Worm (Caenorhabditis elegans): Measurements from ENCODE around the gene F58H1.8.

F58H1.8 gene

ce11 chrV:11899149-11899548 is 35.8 kb upstream of the F58H1.8 start, which contains the start of gene sma-1:
TSS of gene sma-1 (plus strand) at chrV:11899449.
- TF ChIP-seq unc-120 (tag; optimal IDR thresholded peaks at IDR 0.05; ENCODE audit: poor library complexity, severe bottlenecking): no peak
- TF ChIP-seq nhr-2 (tag; optimal IDR thresholded peaks at IDR 0.05): no peak
- TF ChIP-seq drap-1 (GFP tag; optimal IDR thresholded peaks at IDR 0.05): no peak
- peak; percentile 15 for TF ChIP-seq blmp-1 (tag; optimal IDR thresholded peaks at IDR 0.05)
- no peak for TF ChIP-seq bed-3 (GFP tag; optimal IDR thresholded peaks at IDR 0.05)
- no peak for TF ChIP-seq ceh-83 (GFP tag; optimal IDR thresholded peaks at IDR 0.05)
- no peak for TF ChIP-seq snpc-4 (tag; optimal IDR thresholded peaks at IDR 0.05)
- TF ChIP-seq elt-1 (tag; optimal IDR thresholded peaks at IDR 0.05; ENCODE audit: borderline replicate concordance, insufficient read depth): peak; percentile 12

ce11 chrV:11900127-11900526 is 34.8 kb upstream of the F58H1.8 start:
- TF ChIP-seq sem-2 (GFP tag; optimal IDR thresholded peaks at IDR 0.05) (no peak), M03D4.4 (tag; optimal IDR thresholded peaks at IDR 0.05) (no peak), snpc-4 (tag; optimal IDR thresholded peaks at IDR 0.05) (no peak), pha-4 (tag; optimal IDR thresholded peaks at IDR 0.05) (no peak), tbx-8 (GFP tag; optimal IDR thresholded peaks at IDR 0.05) (no peak), ceh-39 (tag; optimal IDR thresholded peaks at IDR 0.05) (no peak), lin-13 (tag; optimal IDR thresholded peaks at IDR 0.05) (no peak), ham-2 (GFP tag; optimal IDR thresholded peaks at IDR 0.05) (no peak), nhr-28 (tag; optimal IDR thresholded peaks at IDR 0.05) (no peak), sptf-1 (tag; optimal IDR thresholded peaks at IDR 0.05) (no peak), blmp-1 (tag; optimal IDR thresholded peaks at IDR 0.05) (no peak), flh-1 (GFP tag; optimal IDR thresholded peaks at IDR 0.05) (no peak), nhr-76 (tag; optimal IDR thresholded peaks at IDR 0.05) (no peak), zip-8 (tag; optimal IDR thresholded peaks at IDR 0.05) (no peak), ceh-83 (GFP tag; optimal IDR thresholded peaks at IDR 0.05) (no peak)

DNA sequence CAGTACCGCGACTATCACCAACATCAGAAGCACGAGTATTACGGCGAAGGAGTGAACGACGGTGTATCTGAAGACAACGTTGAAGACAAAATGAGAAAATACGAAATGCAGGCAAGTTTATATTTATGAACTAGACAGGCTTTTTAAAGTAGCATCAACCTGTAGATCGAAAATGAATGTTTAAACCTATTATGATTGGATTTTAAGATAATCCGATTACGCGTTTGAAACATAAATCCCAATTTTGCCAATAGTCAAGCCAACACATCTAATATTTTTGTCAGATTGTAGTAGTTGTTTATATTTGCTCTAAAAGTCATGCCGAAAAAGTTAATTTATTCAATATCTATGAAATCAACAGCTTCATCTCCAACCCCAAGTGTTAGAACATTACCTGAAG is 33.7 kb upstream of the F58H1.8 start:
- TF ChIP-seq flh-1 (GFP tag; optimal IDR thresholded peaks at IDR 0.05) (no peak), ceh-83 (GFP tag; optimal IDR thresholded peaks at IDR 0.05) (no peak), tbx-8 (GFP tag; optimal IDR thresholded peaks at IDR 0.05) (no peak), elt-3 (tag; optimal IDR thresholded peaks at IDR 0.05) (no peak), ham-2 (GFP tag; optimal IDR thresholded peaks at IDR 0.05) (no peak), cnd-1 (tag; optimal IDR thresholded peaks at IDR 0.05) (no peak), nhr-76 (tag; optimal IDR thresholded peaks at IDR 0.05) (no peak)

ce11 chrV:11902161-11902560 is 32.8 kb upstream of the F58H1.8 start:
- TF ChIP-seq elt-1 (tag; optimal IDR thresholded peaks at IDR 0.05; ENCODE audit: borderline replicate concordance, insufficient read depth) (peak; percentile 79), lin-13 (tag; optimal IDR thresholded peaks at IDR 0.05) (no peak), bed-3 (GFP tag; optimal IDR thresholded peaks at IDR 0.05) (no peak), flh-1 (GFP tag; optimal IDR thresholded peaks at IDR 0.05) (no peak), mab-5 (tag; optimal IDR thresholded peaks at IDR 0.05) (no peak), ceh-39 (tag; optimal IDR thresholded peaks at IDR 0.05) (no peak), mls-2 (tag; optimal IDR thresholded peaks at IDR 0.05) (no peak)

ce11 chrV:11905977-11906376 is 29.0 kb upstream of the F58H1.8 start:
- TF ChIP-seq lin-32 (GFP tag; optimal IDR thresholded peaks at IDR 0.05) (no peak), ceh-43 (GFP tag; optimal IDR thresholded peaks at IDR 0.05) (no peak), M03D4.4 (tag; optimal IDR thresholded peaks at IDR 0.05) (no peak), flh-1 (GFP tag; optimal IDR thresholded peaks at IDR 0.05) (no peak), ztf-11 (tag; optimal IDR thresholded peaks at IDR 0.05) (no peak), mep-1 (tag; optimal IDR thresholded peaks at IDR 0.05) (no peak), lsy-2 (tag; optimal IDR thresholded peaks at IDR 0.05) (no peak)

DNA sequence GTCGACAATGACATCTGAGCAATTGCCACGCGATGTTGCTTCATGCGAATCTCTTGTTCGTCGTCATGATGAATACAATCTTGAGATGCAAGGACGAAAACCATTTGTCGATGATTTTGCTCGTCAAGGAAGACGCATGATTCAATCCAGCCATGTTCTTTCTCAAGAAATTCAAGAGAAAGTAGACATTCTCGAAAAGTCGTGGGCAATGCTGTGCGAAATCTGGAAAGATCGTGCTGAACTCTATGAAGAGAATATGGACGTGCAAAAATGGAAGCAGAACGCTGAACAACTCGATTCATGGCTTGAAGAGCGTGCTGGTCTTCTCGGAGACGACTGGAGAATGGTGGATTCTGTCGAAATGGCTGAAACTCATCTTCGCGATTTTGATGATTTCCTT is 21.7 kb upstream of the F58H1.8 start:
- no peak for TF ChIP-seq mab-5 (tag; optimal IDR thresholded peaks at IDR 0.05)
- no peak for TF ChIP-seq zip-8 (tag; optimal IDR thresholded peaks at IDR 0.05)
- no peak for TF ChIP-seq cnd-1 (tag; optimal IDR thresholded peaks at IDR 0.05)
- TF ChIP-seq sptf-1 (tag; optimal IDR thresholded peaks at IDR 0.05): no peak
- TF ChIP-seq ceh-83 (GFP tag; optimal IDR thresholded peaks at IDR 0.05): no peak
- no peak for TF ChIP-seq bed-3 (GFP tag; optimal IDR thresholded peaks at IDR 0.05)
- no peak for TF ChIP-seq lin-13 (tag; optimal IDR thresholded peaks at IDR 0.05)
- TF ChIP-seq hlh-1 (tag; optimal IDR thresholded peaks at IDR 0.05): no peak
- no peak for TF ChIP-seq ces-1 (GFP tag; optimal IDR thresholded peaks at IDR 0.05)
- no peak for TF ChIP-seq pha-4 (tag; optimal IDR thresholded peaks at IDR 0.05)
- no peak for TF ChIP-seq blmp-1 (tag; optimal IDR thresholded peaks at IDR 0.05)
